Worm (Caenorhabditis elegans) whole organism, early embryonic: ENCODE measurements around the gene syg-2.

Experiments
- ama-1 ChIP-seq: fragments of 150-350 bp; optimal IDR thresholded peaks from 2 replicates; lab custom pipeline; 2014
- ets-7 ChIP-seq: sonication (generic microtip); optimal IDR thresholded peaks from 2 replicates; lab custom pipeline; 2016; ENCODE audit warnings: missing genotype, missing genetic modification characterization, missing compliant biosample characterization
- pes-1 ChIP-seq: fragments of 200-800 bp; sonication (Bioruptor generic); IDR thresholded peaks from 2 replicates; pipeline ENCODE4 v1.3.6; 2022; ENCODE audit warnings: missing genetic modification reagents, missing genetic modification characterization, missing compliant biosample characterization
- tbx-11 ChIP-seq: fragments of 200-800 bp; sonication (Bioruptor generic); IDR thresholded peaks from 2 replicates; pipeline ENCODE4 v1.3.6; 2022; ENCODE audit warnings: missing genetic modification characterization, missing compliant biosample characterization

DNA sequence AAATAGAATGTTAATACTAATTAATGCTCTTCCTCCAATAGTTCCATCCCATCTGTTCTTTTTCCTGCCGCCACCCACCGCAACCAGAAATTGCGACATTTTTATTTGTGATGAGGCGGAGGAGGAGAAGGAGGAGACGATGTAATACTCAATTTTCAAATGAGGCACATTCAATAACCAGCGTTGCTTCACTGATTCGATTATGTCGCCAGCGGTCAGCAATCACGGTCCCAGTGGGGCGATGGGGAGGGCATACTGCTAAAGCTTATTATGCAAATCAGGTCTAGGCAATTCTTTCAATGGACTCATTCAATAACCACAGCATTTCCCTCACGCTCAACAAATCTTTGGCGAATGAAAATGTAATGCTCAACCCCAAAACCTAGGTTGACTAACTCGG lies 5.5 kb upstream of the syg-2 start:
- TF ChIP-seq tbx-11 (GFP tag; lab: Robert Waterston, UW), result no peak
- TF ChIP-seq ama-1 (lab: Kevin White, UChicago), result no peak
- no peak for TF ChIP-seq ets-7 (tag; lab: Kevin White, UChicago)
- TF ChIP-seq pes-1 (GFP tag; lab: Robert Waterston, UW), result no peak
